Worm (Caenorhabditis elegans) whole organism, L2 larva: ENCODE measurements around the gene col-173.

ENCODE experiments used
- ceh-16 ChIP-seq: fragments of 150-350 bp; optimal IDR thresholded peaks from 2 replicates; lab custom pipeline; 2014; ENCODE audit warnings: missing biosample characterization, missing genetic modification characterization
- ceh-82 ChIP-seq: fragments of 150-350 bp; optimal IDR thresholded peaks from 2 replicates; lab custom pipeline; 2014; ENCODE audit warnings: missing biosample characterization, missing genetic modification characterization
- dmd-4 ChIP-seq: sonication (generic microtip); optimal IDR thresholded peaks from 2 replicates; lab custom pipeline; 2017; ENCODE audit warnings: missing biosample characterization, missing genetic modification characterization
- lin-13 ChIP-seq: fragments of 150-350 bp; optimal IDR thresholded peaks from 2 replicates; lab custom pipeline; 2014; ENCODE audit warnings: missing biosample characterization, missing genetic modification reagents, missing genetic modification characterization
- lin-39 ChIP-seq: fragments of 150-350 bp; optimal IDR thresholded peaks from 2 replicates; lab custom pipeline; 2014; ENCODE audit warnings: missing biosample characterization, missing genetic modification reagents, missing genetic modification characterization
- nhr-237 ChIP-seq: fragments of 150-350 bp; optimal IDR thresholded peaks from 2 replicates; lab custom pipeline; 2014; ENCODE audit warnings: missing biosample characterization, missing genetic modification characterization
- snpc-4 ChIP-seq: fragments of 150-350 bp; optimal IDR thresholded peaks from 2 replicates; lab custom pipeline; 2014; ENCODE audit warnings: missing biosample characterization, missing genetic modification characterization
- unc-62 ChIP-seq: fragments of 150-350 bp; optimal IDR thresholded peaks from 2 replicates; lab custom pipeline; 2014; ENCODE audit warnings: missing biosample characterization, missing genetic modification reagents, missing genetic modification characterization
- ztf-4 ChIP-seq: fragments of 150-350 bp; optimal IDR thresholded peaks from 2 replicates; lab custom pipeline; 2014; ENCODE audit warnings: missing biosample characterization, missing genetic modification characterization

DNA sequence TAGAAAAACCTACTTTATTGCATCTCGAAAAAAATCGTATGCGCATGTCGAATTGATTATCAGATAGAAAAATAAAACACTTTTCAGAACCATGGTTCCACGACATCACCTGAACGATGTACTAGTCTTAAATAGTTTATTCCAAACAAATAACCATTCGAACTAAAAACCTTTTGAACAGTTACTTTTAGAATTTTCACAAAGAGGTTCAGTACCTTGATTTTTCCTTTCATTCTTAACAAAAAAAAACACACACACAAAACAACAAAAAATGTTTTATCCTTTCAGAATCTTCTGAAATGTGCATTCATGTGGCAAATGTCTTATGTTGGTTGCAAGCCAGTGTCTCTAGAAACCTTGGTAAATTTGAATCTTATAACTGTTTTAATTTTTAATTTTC, 2.6 kb downstream of the col-173 start, which contains the start of gene F41C6.4:
- TF ChIP-seq ceh-82 (tag; lab: Kevin White, UChicago) (no peak), unc-62 (GFP tag; lab: Kevin White, UChicago) (no peak), ztf-4 (tag; lab: Kevin White, UChicago) (no peak), lin-13 (no peak), lin-39 (no peak), nhr-237 (tag; lab: Kevin White, UChicago) (no peak), ceh-16 (tag; lab: Kevin White, UChicago) (no peak), dmd-4 (tag; lab: Kevin White, UChicago) (no peak), snpc-4 (no peak)
